Worm (Caenorhabditis elegans) whole organism, L4/young adult: ENCODE results near the gene K08D9.6.

ENCODE experiments used
- W03F9.2 ChIP-seq: fragments of 150-350 bp; optimal IDR thresholded peaks from 2 replicates; lab custom pipeline; 2014; ENCODE audit warnings: missing biosample characterization, missing genetic modification characterization
- dao-5 ChIP-seq: sonication (generic microtip); optimal IDR thresholded peaks from 2 replicates; lab custom pipeline; 2016; ENCODE audit warnings: missing genotype, missing genetic modification characterization, moderate library complexity, missing compliant biosample characterization
- him-1 ChIP-seq: sonication (generic microtip); optimal IDR thresholded peaks from 2 replicates; lab custom pipeline; 2016; ENCODE audit warnings: missing genotype, missing genetic modification reagents, missing genetic modification characterization, missing compliant biosample characterization

- no peak for TF ChIP-seq W03F9.2 (tag; lab: Kevin White, UChicago)
- TF ChIP-seq him-1 (tag; lab: Kevin White, UChicago) = no peak
- TF ChIP-seq dao-5 = no peak
Measured at ce11 chrV:3234887-3235286, at the start of gene K08D9.6.
